Worm (Caenorhabditis elegans): Measurements from ENCODE around the gene Y53G8AM.8.

The Y53G8AM.8 gene

ce11 chrIII:3294283-3294793 is 15.8 kb upstream of the Y53G8AM.8 start, which contains the start of the genes Y53G8AR.8 and Y53G8AR.6:
Gene Y53G8AR.8, minus strand, starts transcription at chrIII:3294330.
Gene Y53G8AR.6, plus strand, starts transcription at chrIII:3294743.
- TF ChIP-seq pha-4 (tag; optimal IDR thresholded peaks at IDR 0.05) (peak; percentile 46), hmg-11 (tag; optimal IDR thresholded peaks at IDR 0.05) (peak; percentile 6), ceh-16 (tag; optimal IDR thresholded peaks at IDR 0.05) (no peak), nfya-1 (tag; optimal IDR thresholded peaks at IDR 0.05; ENCODE audit: insufficient read depth) (peak; percentile 44), lin-15B (tag; optimal IDR thresholded peaks at IDR 0.05) (peak; percentile 3)

DNA sequence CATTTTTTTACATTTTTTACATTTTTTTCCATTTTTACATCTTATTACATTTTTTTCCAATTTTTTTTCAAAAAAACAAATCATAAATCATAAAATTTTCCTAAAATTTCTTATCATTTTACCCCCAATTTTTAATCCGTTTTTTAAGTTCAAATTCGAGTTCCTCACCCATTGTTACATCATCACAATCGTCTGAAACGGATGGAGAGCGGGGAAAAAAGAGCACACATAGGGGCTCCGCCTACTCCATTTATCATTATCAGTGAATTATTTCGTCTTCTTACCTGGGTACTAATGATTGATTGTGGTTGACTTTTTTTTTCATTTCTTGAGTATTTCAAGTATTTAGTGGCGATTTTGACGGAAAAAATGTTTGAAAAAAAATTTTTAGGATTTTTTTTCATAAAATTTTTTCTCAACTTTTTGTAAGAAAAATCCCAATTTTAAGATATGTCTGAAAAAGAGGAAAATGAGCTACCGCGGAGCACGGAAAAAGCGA is 3.4 kb upstream of the Y53G8AM.8 start, which contains the start of gene mfsd-8:
mfsd-8 (plus strand) TSS at position 449 of the 499 bp plus-strand sequence.
- TF ChIP-seq ceh-28 (tag; optimal IDR thresholded peaks at IDR 0.05) (no peak), pha-4 (tag; optimal IDR thresholded peaks at IDR 0.05) (peak; percentile 3), ceh-82 (tag; optimal IDR thresholded peaks at IDR 0.05) (no peak), R02D3.7 (tag; optimal IDR thresholded peaks at IDR 0.05) (no peak), eor-1 (tag; optimal IDR thresholded peaks at IDR 0.05) (no peak), mdl-1 (tag; optimal IDR thresholded peaks at IDR 0.05) (no peak), snpc-4 (tag; optimal IDR thresholded peaks at IDR 0.05) (no peak), ama-1 (optimal IDR thresholded peaks at IDR 0.05) (no peak), elt-2 (tag; optimal IDR thresholded peaks at IDR 0.05) (peak; percentile 91), egl-27 (tag; optimal IDR thresholded peaks at IDR 0.05) (no peak), unc-62 (GFP tag; optimal IDR thresholded peaks at IDR 0.05) (no peak), pqm-1 (tag; optimal IDR thresholded peaks at IDR 0.05) (peak; percentile 56), ceh-9 (tag; optimal IDR thresholded peaks at IDR 0.05) (no peak), nhr-76 (tag; optimal IDR thresholded peaks at IDR 0.05) (no peak), nhr-43 (tag; optimal IDR thresholded peaks at IDR 0.05; ENCODE audit: poor library complexity, severe bottlenecking) (no peak), ztf-4 (tag; optimal IDR thresholded peaks at IDR 0.05) (no peak)

DNA sequence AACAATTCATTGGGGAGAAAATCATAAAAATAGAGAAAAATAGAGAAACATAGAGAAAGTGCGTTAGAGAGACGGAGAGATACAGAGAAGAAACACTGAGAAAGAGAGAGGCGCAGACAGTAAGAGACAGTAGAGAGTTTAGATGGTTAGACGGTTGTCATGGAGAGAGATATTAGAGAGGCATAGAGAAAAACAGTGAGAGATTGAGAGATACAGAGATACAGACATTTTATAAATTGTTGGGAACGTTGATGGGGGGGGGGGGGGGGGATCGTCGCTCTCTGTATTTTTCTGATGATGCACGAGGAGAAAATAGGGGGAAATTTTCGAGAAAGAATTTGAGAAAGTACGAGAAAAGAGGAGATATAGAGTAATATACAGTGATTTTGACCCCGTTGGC is 794 bp upstream of the Y53G8AM.8 start:
- TF ChIP-seq ama-1 (optimal IDR thresholded peaks at IDR 0.05) (no peak), ceh-16 (tag; optimal IDR thresholded peaks at IDR 0.05) (no peak), nhr-25 (tag; optimal IDR thresholded peaks at IDR 0.05) (peak; percentile 90), ceh-28 (tag; optimal IDR thresholded peaks at IDR 0.05) (peak; percentile 82), lsy-12 (tag; optimal IDR thresholded peaks at IDR 0.05) (peak; percentile 29), ztf-4 (tag; optimal IDR thresholded peaks at IDR 0.05) (no peak), elt-1 (tag; optimal IDR thresholded peaks at IDR 0.05) (no peak), jun-1 (tag; optimal IDR thresholded peaks at IDR 0.05) (peak; percentile 64), nhr-76 (tag; optimal IDR thresholded peaks at IDR 0.05) (no peak), eor-1 (tag; optimal IDR thresholded peaks at IDR 0.05) (no peak), aly-2 (tag; optimal IDR thresholded peaks at IDR 0.05) (no peak), ZK546.5 (tag; optimal IDR thresholded peaks at IDR 0.05) (no peak), fkh-2 (tag; optimal IDR thresholded peaks at IDR 0.05) (no peak), sea-2 (GFP tag; optimal IDR thresholded peaks at IDR 0.05) (no peak), nhr-28 (tag; optimal IDR thresholded peaks at IDR 0.05) (no peak), egl-5 (tag; optimal IDR thresholded peaks at IDR 0.05) (no peak), unc-39 (tag; optimal IDR thresholded peaks at IDR 0.05) (no peak), mml-1 (tag; optimal IDR thresholded peaks at IDR 0.05) (no peak), nhr-11 (tag; optimal IDR thresholded peaks at IDR 0.05) (peak; percentile 63), mdl-1 (tag; optimal IDR thresholded peaks at IDR 0.05) (no peak), nhr-12 (tag; optimal IDR thresholded peaks at IDR 0.05) (no peak), nhr-23 (tag; optimal IDR thresholded peaks at IDR 0.05) (peak; percentile 92), ceh-9 (tag; optimal IDR thresholded peaks at IDR 0.05) (no peak), fos-1 (tag; optimal IDR thresholded peaks at IDR 0.05) (no peak), R02D3.7 (tag; optimal IDR thresholded peaks at IDR 0.05) (peak; percentile 54), elt-2 (tag; optimal IDR thresholded peaks at IDR 0.05) (peak; percentile 61), lin-39 (tag; optimal IDR thresholded peaks at IDR 0.05) (no peak), nfya-1 (tag; optimal IDR thresholded peaks at IDR 0.05; ENCODE audit: insufficient read depth) (peak; percentile 78), ceh-82 (tag; optimal IDR thresholded peaks at IDR 0.05) (peak; percentile 43), nhr-237 (tag; optimal IDR thresholded peaks at IDR 0.05) (no peak), elt-3 (tag; optimal IDR thresholded peaks at IDR 0.05) (no peak), zag-1 (tag; optimal IDR thresholded peaks at IDR 0.05) (no peak), daf-12 (tag; optimal IDR thresholded peaks at IDR 0.05) (no peak), tbx-2 (tag; optimal IDR thresholded peaks at IDR 0.05) (no peak), egl-27 (tag; optimal IDR thresholded peaks at IDR 0.05) (no peak), nhr-67 (tag; optimal IDR thresholded peaks at IDR 0.05) (no peak), skn-1 (tag; optimal IDR thresholded peaks at IDR 0.05) (peak; percentile 22), pqm-1 (tag; optimal IDR thresholded peaks at IDR 0.05) (peak; percentile 58), hmg-11 (tag; optimal IDR thresholded peaks at IDR 0.05) (peak; percentile 77), fkh-10 (GFP tag; optimal IDR thresholded peaks at IDR 0.05) (no peak), snpc-4 (tag; optimal IDR thresholded peaks at IDR 0.05) (no peak), lin-15B (tag; optimal IDR thresholded peaks at IDR 0.05) (peak; percentile 40), nhr-43 (tag; optimal IDR thresholded peaks at IDR 0.05; ENCODE audit: poor library complexity, severe bottlenecking) (peak; percentile 73), unc-62 (GFP tag; optimal IDR thresholded peaks at IDR 0.05) (no peak), nhr-77 (tag; optimal IDR thresholded peaks at IDR 0.05) (no peak), pha-4 (tag; optimal IDR thresholded peaks at IDR 0.05) (peak; percentile 87)

Data from whole organism, L3 larva.